Worm (Caenorhabditis elegans) whole organism, young adult: ENCODE data around the gene pdhb-1.

Source experiments
- B0035.1 ChIP-seq: sonication (generic microtip); optimal IDR thresholded peaks from 2 replicates; lab custom pipeline; 2016; ENCODE audit warnings: missing genetic modification characterization, mild to moderate bottlenecking, missing compliant biosample characterization, missing genotype, missing genetic modification reagents
- C06A6.2 ChIP-seq: fragments of 200-800 bp; sonication (Bioruptor generic); conservative IDR thresholded peaks from 2 replicates; pipeline ENCODE4 v1.3.6; 2022; ENCODE audit warnings: missing genetic modification characterization, missing compliant biosample characterization
- C17E4.6 ChIP-seq: fragments of 200-800 bp; sonication (Bioruptor generic); IDR thresholded peaks from 2 replicates; pipeline ENCODE4 v1.3.6; 2022; ENCODE audit warnings: missing genetic modification reagents, missing genetic modification characterization, missing compliant biosample characterization
- F10E7.11 ChIP-seq: sonication (generic microtip); optimal IDR thresholded peaks from 2 replicates; lab custom pipeline; 2017; ENCODE audit warnings: mild to moderate bottlenecking, missing genetic modification characterization, moderate library complexity, missing compliant biosample characterization
- F23B12.7 ChIP-seq: sonication (generic microtip); optimal IDR thresholded peaks from 2 replicates; lab custom pipeline; 2017; ENCODE audit warnings: missing genetic modification characterization, mild to moderate bottlenecking, missing compliant biosample characterization, antibody characterized with exemption, moderate library complexity; ENCODE audit not compliant: insufficient read depth
- F33H1.4 ChIP-seq: fragments of 200-800 bp; sonication (Bioruptor generic); IDR thresholded peaks from 2 replicates; pipeline ENCODE4 v1.3.6; 2022; ENCODE audit warnings: missing genetic modification reagents, missing genetic modification characterization, missing compliant biosample characterization
- F37B4.10 ChIP-seq: fragments of 200-800 bp; sonication (Bioruptor generic); IDR thresholded peaks from 2 replicates; pipeline ENCODE4 v1.3.6; 2022; ENCODE audit warnings: missing genetic modification characterization, missing compliant biosample characterization
- F39B2.1 ChIP-seq: fragments of 200-800 bp; sonication (Bioruptor generic); IDR thresholded peaks from 2 replicates; pipeline ENCODE4 v1.3.6; 2022; ENCODE audit warnings: missing genetic modification reagents, missing genetic modification characterization, missing compliant biosample characterization
- F49E8.2 ChIP-seq: sonication (generic microtip); optimal IDR thresholded peaks from 3 replicates; lab custom pipeline; 2017; ENCODE audit warnings: missing genetic modification characterization, mild to moderate bottlenecking, missing compliant biosample characterization, antibody characterized with exemption, moderate library complexity; ENCODE audit not compliant: insufficient read depth
- F52B5.7 ChIP-seq: sonication (generic microtip); optimal IDR thresholded peaks from 2 replicates; lab custom pipeline; 2016; ENCODE audit warnings: mild to moderate bottlenecking, missing genetic modification characterization, missing compliant biosample characterization
- Y95B8A.8 ChIP-seq: fragments of 200-800 bp; sonication (Bioruptor generic); IDR thresholded peaks from 2 replicates; pipeline ENCODE4 v1.3.6; 2022; ENCODE audit warnings: missing genetic modification reagents, missing genetic modification characterization, missing compliant biosample characterization
- ama-1 ChIP-seq, 3 experiments: fragments of 150-350 bp in 1 of 3; sonication (generic microtip) in 2 of 3; optimal IDR thresholded peaks; 2 replicates each; lab custom pipeline; 2014 to 2018; ENCODE audit warnings: missing biosample characterization in 2 of 3, missing genetic modification characterization in 2 of 3, missing genetic modification reagents in 2 of 3
- aptf-3 ChIP-seq: fragments of 200-800 bp; sonication (Bioruptor generic); IDR thresholded peaks from 2 replicates; pipeline ENCODE4 v1.3.6; 2022; ENCODE audit warnings: missing genetic modification characterization, missing compliant biosample characterization
- attf-5 ChIP-seq: fragments of 200-800 bp; sonication (Bioruptor generic); optimal IDR thresholded peaks from 2 replicates; lab custom pipeline; 2018; ENCODE audit warnings: mild to moderate bottlenecking, missing genetic modification characterization, missing compliant biosample characterization
- bed-1 ChIP-seq: fragments of 200-800 bp; sonication (Bioruptor generic); IDR thresholded peaks from 2 replicates; pipeline ENCODE4 v1.3.6; 2022; ENCODE audit warnings: missing genetic modification reagents, missing genetic modification characterization, missing compliant biosample characterization
- bed-2 ChIP-seq: fragments of 200-800 bp; sonication (Bioruptor generic); IDR thresholded peaks from 2 replicates; pipeline ENCODE4 v1.3.6; 2022; ENCODE audit warnings: missing genetic modification reagents, missing genetic modification characterization, missing compliant biosample characterization
- ccch-3 ChIP-seq: fragments of 200-800 bp; sonication (Bioruptor generic); optimal IDR thresholded peaks from 2 replicates; lab custom pipeline; 2018; ENCODE audit warnings: mild to moderate bottlenecking, missing genetic modification characterization, missing compliant biosample characterization
- cebp-1 ChIP-seq, 2 experiments: fragments of 200-800 bp in 1 of 2; sonication (Bioruptor generic) in 1 of 2; sonication (generic microtip) in 1 of 2; IDR thresholded peaks in 1 of 2; optimal IDR thresholded peaks in 1 of 2; 2 replicates each; pipeline versions ENCODE4 v1.3.6 to Lab custom; 2017 to 2022; ENCODE audit warnings: missing compliant biosample characterization in 2 of 2, missing genetic modification characterization in 2 of 2, mild to moderate bottlenecking in 1 of 2, missing genetic modification reagents in 1 of 2, moderate library complexity in 1 of 2
- cebp-2 ChIP-seq: fragments of 200-800 bp; sonication (Bioruptor generic); IDR thresholded peaks from 2 replicates; pipeline ENCODE4 v1.3.6; 2022; ENCODE audit warnings: missing genetic modification characterization, missing compliant biosample characterization
- ceh-79 ChIP-seq: sonication (generic microtip); optimal IDR thresholded peaks from 2 replicates; lab custom pipeline; 2017; ENCODE audit warnings: mild to moderate bottlenecking, missing genetic modification characterization, missing compliant biosample characterization
- die-1 ChIP-seq: sonication (generic microtip); optimal IDR thresholded peaks from 2 replicates; lab custom pipeline; 2016; ENCODE audit warnings: missing genotype, mild to moderate bottlenecking, missing genetic modification characterization, missing compliant biosample characterization
- dox-1 ChIP-seq: fragments of 200-800 bp; sonication (Bioruptor generic); IDR thresholded peaks from 2 replicates; pipeline ENCODE4 v1.3.6; 2022; ENCODE audit warnings: missing genetic modification reagents, missing genetic modification characterization, missing compliant biosample characterization
- egrh-3 ChIP-seq: fragments of 200-800 bp; sonication (Bioruptor generic); IDR thresholded peaks from 2 replicates; pipeline ENCODE4 v1.3.6; 2022; ENCODE audit warnings: missing genetic modification reagents, missing genetic modification characterization, missing compliant biosample characterization
- gei-17 ChIP-seq: fragments of 200-800 bp; sonication (Bioruptor generic); optimal IDR thresholded peaks from 2 replicates; lab custom pipeline; 2018; ENCODE audit warnings: mild to moderate bottlenecking, missing genetic modification characterization, missing compliant biosample characterization
- him-1 ChIP-seq: sonication (generic microtip); optimal IDR thresholded peaks from 2 replicates; lab custom pipeline; 2016; ENCODE audit warnings: missing genotype, missing genetic modification reagents, missing genetic modification characterization, missing compliant biosample characterization
- hlh-12 ChIP-seq: sonication (generic microtip); optimal IDR thresholded peaks from 2 replicates; lab custom pipeline; 2016; ENCODE audit warnings: missing genetic modification characterization, missing compliant biosample characterization
- hlh-26 ChIP-seq: fragments of 200-800 bp; sonication (Bioruptor generic); conservative IDR thresholded peaks from 2 replicates; pipeline ENCODE4 v1.3.6; 2022; ENCODE audit warnings: missing genetic modification reagents, missing genetic modification characterization, missing compliant biosample characterization
- let-607 ChIP-seq, 2 experiments: fragments of 200-800 bp in 1 of 2; sonication (Bioruptor generic) in 1 of 2; sonication (generic microtip) in 1 of 2; optimal IDR thresholded peaks; 2 replicates each; lab custom pipeline; 2016 to 2018; ENCODE audit warnings: mild to moderate bottlenecking in 2 of 2, missing compliant biosample characterization in 2 of 2, missing genetic modification characterization in 2 of 2, moderate library complexity in 2 of 2, missing genotype in 1 of 2
- lin-26 ChIP-seq: fragments of 200-800 bp; sonication (Bioruptor generic); IDR thresholded peaks from 2 replicates; pipeline ENCODE4 v1.3.6; 2022; ENCODE audit warnings: missing genetic modification reagents, missing genetic modification characterization, missing compliant biosample characterization
- lin-40 ChIP-seq: sonication (generic microtip); optimal IDR thresholded peaks from 2 replicates; lab custom pipeline; 2016; ENCODE audit warnings: missing genetic modification characterization, mild to moderate bottlenecking, missing compliant biosample characterization, missing genotype, missing genetic modification reagents
- lir-1 ChIP-seq: fragments of 200-800 bp; sonication (Bioruptor generic); conservative IDR thresholded peaks from 2 replicates; pipeline ENCODE4 v1.3.6; 2022; ENCODE audit warnings: missing genetic modification reagents, missing genetic modification characterization, missing compliant biosample characterization
- lsy-27 ChIP-seq: sonication (generic microtip); optimal IDR thresholded peaks from 2 replicates; lab custom pipeline; 2017; ENCODE audit warnings: missing genetic modification characterization, mild to moderate bottlenecking, missing compliant biosample characterization, antibody characterized with exemption, missing genotype, borderline replicate concordance; ENCODE audit not compliant: insufficient read depth
- mcd-1 ChIP-seq: fragments of 200-800 bp; sonication (Bioruptor generic); IDR thresholded peaks from 2 replicates; pipeline ENCODE4 v1.3.6; 2022; ENCODE audit warnings: missing genetic modification reagents, missing genetic modification characterization, missing compliant biosample characterization
- nfya-2 ChIP-seq: fragments of 200-800 bp; sonication (Bioruptor generic); IDR thresholded peaks from 2 replicates; pipeline ENCODE4 v1.3.6; 2022; ENCODE audit warnings: missing genetic modification reagents, missing genetic modification characterization, missing compliant biosample characterization
- nhr-179 ChIP-seq: sonication (generic microtip); optimal IDR thresholded peaks from 2 replicates; lab custom pipeline; 2016; ENCODE audit warnings: mild to moderate bottlenecking, missing genetic modification characterization, missing compliant biosample characterization
- nhr-27 ChIP-seq: fragments of 200-800 bp; sonication (Bioruptor generic); optimal IDR thresholded peaks from 2 replicates; lab custom pipeline; 2018; ENCODE audit warnings: mild to moderate bottlenecking, missing genetic modification characterization, moderate library complexity, missing compliant biosample characterization
- rcor-1 ChIP-seq: fragments of 200-800 bp; sonication (Bioruptor generic); IDR thresholded peaks from 2 replicates; pipeline ENCODE4 v1.3.6; 2022; ENCODE audit warnings: missing genetic modification reagents, missing genetic modification characterization, missing compliant biosample characterization
- repo-1 ChIP-seq: sonication (generic microtip); optimal IDR thresholded peaks from 2 replicates; lab custom pipeline; 2017; ENCODE audit warnings: mild to moderate bottlenecking, missing genetic modification characterization, missing compliant biosample characterization
- sdz-38 ChIP-seq: sonication (generic microtip); optimal IDR thresholded peaks from 2 replicates; lab custom pipeline; 2016; ENCODE audit warnings: missing genotype, missing genetic modification characterization, missing compliant biosample characterization
- snpc-3.4 ChIP-seq: sonication (generic microtip); optimal IDR thresholded peaks from 2 replicates; lab custom pipeline; 2017; ENCODE audit warnings: missing genetic modification characterization, mild to moderate bottlenecking, missing compliant biosample characterization, antibody characterized with exemption, moderate library complexity, missing genotype, missing genetic modification reagents
- tbx-9 ChIP-seq: sonication (generic microtip); optimal IDR thresholded peaks from 2 replicates; lab custom pipeline; 2016; ENCODE audit warnings: borderline replicate concordance, missing genetic modification characterization, inconsistent platforms, missing compliant biosample characterization
- tlf-1 ChIP-seq: fragments of 200-800 bp; sonication (Bioruptor generic); optimal IDR thresholded peaks from 2 replicates; lab custom pipeline; 2018; ENCODE audit warnings: mild to moderate bottlenecking, missing genetic modification characterization, missing compliant biosample characterization
- unc-130 ChIP-seq: sonication (generic microtip); optimal IDR thresholded peaks from 2 replicates; lab custom pipeline; 2016; ENCODE audit warnings: missing genetic modification reagents, missing genetic modification characterization, missing compliant biosample characterization
- xnd-1 ChIP-seq: sonication (generic microtip); optimal IDR thresholded peaks from 2 replicates; lab custom pipeline; 2016; ENCODE audit warnings: missing genotype, missing genetic modification reagents, missing genetic modification characterization, missing compliant biosample characterization
- ztf-18 ChIP-seq: sonication (generic microtip); optimal IDR thresholded peaks from 2 replicates; lab custom pipeline; 2016; ENCODE audit warnings: missing genotype, mild to moderate bottlenecking, missing genetic modification characterization, missing compliant biosample characterization
- ztf-26 ChIP-seq: sonication (generic microtip); optimal IDR thresholded peaks from 2 replicates; lab custom pipeline; 2017; ENCODE audit warnings: missing genetic modification characterization, missing compliant biosample characterization
- ztf-3 ChIP-seq: fragments of 200-800 bp; sonication (Bioruptor generic); optimal IDR thresholded peaks from 2 replicates; lab custom pipeline; 2018; ENCODE audit warnings: mild to moderate bottlenecking, missing genetic modification characterization, missing compliant biosample characterization

The pdhb-1 gene

DNA sequence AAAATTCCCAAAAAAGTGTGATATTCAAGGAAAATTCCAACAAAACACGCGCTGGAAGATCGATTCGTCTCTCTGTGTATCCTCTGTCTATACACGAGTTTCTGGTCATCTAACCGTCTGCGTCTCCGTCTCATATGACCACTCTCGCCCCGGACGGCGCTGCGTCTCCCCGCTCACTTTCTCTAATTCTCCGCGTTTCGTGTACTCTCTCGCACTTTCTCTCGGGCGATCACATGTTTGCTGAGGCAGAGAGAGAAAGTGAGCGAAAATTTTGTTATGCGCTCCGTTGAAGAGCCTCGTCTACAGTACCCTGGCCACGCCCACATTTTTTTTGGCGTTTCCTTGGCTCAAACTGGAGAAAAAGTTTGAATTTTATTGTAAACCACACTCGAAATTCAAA, 14.9 kb upstream of the pdhb-1 start (continued):
- TF ChIP-seq egrh-3 (GFP tag; lab: Robert Waterston, UW): 0 out of 2 replicates have a peak, but pooled peaks have one; percentile 23
- peak; percentile 63 for TF ChIP-seq rcor-1 (GFP tag; lab: Robert Waterston, UW)
- peak; percentile 64 for TF ChIP-seq repo-1 (tag; lab: Kevin White, UChicago)
- TF ChIP-seq C17E4.6 (GFP tag; lab: Robert Waterston, UW): peak; percentile 59; the same call in 1 of the 2 replicates
- no peak for TF ChIP-seq F37B4.10 (GFP tag; lab: Robert Waterston, UW)
- no peak for TF ChIP-seq bed-2 (GFP tag; lab: Robert Waterston, UW)
- TF ChIP-seq F23B12.7 (tag; lab: Kevin White, UChicago): no peak
- peak; percentile 88 for TF ChIP-seq dox-1 (GFP tag; lab: Robert Waterston, UW)
- TF ChIP-seq F52B5.7 (tag; lab: Kevin White, UChicago): peak; percentile 40
- no peak for TF ChIP-seq ama-1 (optimal IDR thresholded peaks at IDR 0.05; lab: Kevin White, UChicago)
- TF ChIP-seq ama-1 (GFP tag; optimal IDR thresholded peaks at IDR 0.05; lab: Kevin White, UChicago): no peak
- TF ChIP-seq cebp-1 (GFP tag; IDR thresholded peaks at IDR 0.05; lab: Robert Waterston, UW): peak; percentile 64
- TF ChIP-seq cebp-1 (tag; optimal IDR thresholded peaks at IDR 0.05; lab: Kevin White, UChicago): peak; percentile 90
- no peak for TF ChIP-seq bed-1 (GFP tag; lab: Robert Waterston, UW)
- TF ChIP-seq xnd-1: no peak
- TF ChIP-seq him-1: no peak
- no peak for TF ChIP-seq tbx-9 (tag; lab: Kevin White, UChicago)
- TF ChIP-seq let-607 (tag; optimal IDR thresholded peaks at IDR 0.05; lab: Kevin White, UChicago): peak in 1 of 2 experiments; percentile 50
- peak; percentile 71 for TF ChIP-seq gei-17 (GFP tag; lab: Kevin White, UChicago)
- TF ChIP-seq lsy-27 (tag; lab: Kevin White, UChicago): no peak
- no peak for TF ChIP-seq aptf-3 (GFP tag; lab: Robert Waterston, UW)
- TF ChIP-seq F33H1.4 (GFP tag; lab: Robert Waterston, UW): 0 out of 2 replicates have a peak, but pooled peaks have one; percentile 40
- no peak for TF ChIP-seq nhr-27 (tag; lab: Kevin White, UChicago)
- peak; percentile 27 for TF ChIP-seq ztf-18
- no peak for TF ChIP-seq unc-130
- no peak for TF ChIP-seq Y95B8A.8
- TF ChIP-seq snpc-3.4 (tag; lab: Kevin White, UChicago): no peak
- peak; percentile 67 for TF ChIP-seq tlf-1 (GFP tag; lab: Kevin White, UChicago)
- peak; percentile 73 for TF ChIP-seq ztf-26 (tag; lab: Kevin White, UChicago)
- peak; percentile 1 for TF ChIP-seq F10E7.11 (tag; lab: Kevin White, UChicago)
- TF ChIP-seq ccch-3 (GFP tag; lab: Kevin White, UChicago): no peak
- peak; percentile 37 for TF ChIP-seq B0035.1 (tag; lab: Kevin White, UChicago)
- peak; percentile 66 for TF ChIP-seq C06A6.2 (GFP tag; lab: Robert Waterston, UW)
- peak; percentile 91 for TF ChIP-seq mcd-1
- TF ChIP-seq attf-5: peak; percentile 95
- no peak for TF ChIP-seq hlh-12 (tag; lab: Kevin White, UChicago)
- peak; percentile 78 for TF ChIP-seq ztf-3 (GFP tag; lab: Kevin White, UChicago)
- TF ChIP-seq die-1: no peak
- TF ChIP-seq lir-1 (GFP tag; lab: Robert Waterston, UW): peak; percentile 67
- TF ChIP-seq sdz-38 (tag; lab: Kevin White, UChicago): no peak
- TF ChIP-seq lin-40 (tag; lab: Kevin White, UChicago): peak; percentile 90
- TF ChIP-seq nhr-179 (tag; lab: Kevin White, UChicago): no peak
- no peak for TF ChIP-seq ceh-79
- TF ChIP-seq F39B2.1: no peak
- TF ChIP-seq lin-26: peak; percentile 63; the same call in 1 of the 2 replicates
- TF ChIP-seq F49E8.2 (tag; lab: Kevin White, UChicago): no peak
- no peak for TF ChIP-seq nfya-2 (GFP tag; lab: Robert Waterston, UW)
- no peak for TF ChIP-seq hlh-26
- TF ChIP-seq cebp-2 (GFP tag; lab: Robert Waterston, UW): no peak
